Worm (Caenorhabditis elegans) whole organism, late embryonic: ENCODE data around the gene C46C11.3.

Experiments
- C08G9.2 ChIP-seq: sonication (generic microtip); optimal IDR thresholded peaks from 2 replicates; lab custom pipeline; 2016; ENCODE audit warnings: mild to moderate bottlenecking, missing genetic modification characterization, moderate library complexity, missing compliant biosample characterization
- F13H6.1 ChIP-seq: sonication (generic microtip); optimal IDR thresholded peaks from 2 replicates; lab custom pipeline; 2016; ENCODE audit warnings: missing genetic modification characterization, missing compliant biosample characterization
- K02D7.2 ChIP-seq: sonication (generic microtip); optimal IDR thresholded peaks from 2 replicates; lab custom pipeline; 2017; ENCODE audit warnings: mild to moderate bottlenecking, missing genetic modification characterization, missing compliant biosample characterization
- ahr-1 ChIP-seq: sonication (generic microtip); optimal IDR thresholded peaks from 2 replicates; lab custom pipeline; 2016; ENCODE audit warnings: missing genetic modification characterization, missing compliant biosample characterization
- ceh-18 ChIP-seq: sonication (generic microtip); optimal IDR thresholded peaks from 2 replicates; lab custom pipeline; 2016; ENCODE audit warnings: missing genetic modification characterization, missing compliant biosample characterization
- ceh-19 ChIP-seq: fragments of 200-800 bp; sonication (Bioruptor generic); optimal IDR thresholded peaks from 2 replicates; lab custom pipeline; 2018; ENCODE audit warnings: mild to moderate bottlenecking, missing genetic modification characterization, missing compliant biosample characterization
- ceh-24 ChIP-seq: sonication (generic microtip); optimal IDR thresholded peaks from 2 replicates; lab custom pipeline; 2016; ENCODE audit warnings: mild to moderate bottlenecking, missing genetic modification characterization, missing compliant biosample characterization
- ceh-9 ChIP-seq: sonication (generic microtip); optimal IDR thresholded peaks from 2 replicates; lab custom pipeline; 2016; ENCODE audit warnings: mild to moderate bottlenecking, missing genetic modification characterization, inconsistent platforms, missing compliant biosample characterization
- elt-2 ChIP-seq: sonication (generic microtip); optimal IDR thresholded peaks from 2 replicates; lab custom pipeline; 2016; ENCODE audit warnings: missing genetic modification reagents, missing genetic modification characterization, missing compliant biosample characterization
- elt-4 ChIP-seq: sonication (generic microtip); optimal IDR thresholded peaks from 2 replicates; lab custom pipeline; 2016; ENCODE audit warnings: missing genetic modification characterization, missing compliant biosample characterization
- hlh-15 ChIP-seq: sonication (generic microtip); optimal IDR thresholded peaks from 2 replicates; lab custom pipeline; 2016; ENCODE audit warnings: missing genetic modification characterization, missing compliant biosample characterization
- lim-6 ChIP-seq: sonication (generic microtip); optimal IDR thresholded peaks from 2 replicates; lab custom pipeline; 2016; ENCODE audit warnings: missing genetic modification characterization, missing compliant biosample characterization
- mec-3 ChIP-seq: sonication (generic microtip); optimal IDR thresholded peaks from 2 replicates; lab custom pipeline; 2016; ENCODE audit warnings: borderline replicate concordance, missing genetic modification characterization, missing compliant biosample characterization
- nfya-1 ChIP-seq: sonication (generic microtip); optimal IDR thresholded peaks from 2 replicates; lab custom pipeline; 2017; ENCODE audit warnings: missing genetic modification characterization, mild to moderate bottlenecking, missing compliant biosample characterization, antibody characterized with exemption, moderate library complexity
- npax-4 ChIP-seq: sonication (generic microtip); optimal IDR thresholded peaks from 2 replicates; lab custom pipeline; 2016; ENCODE audit warnings: missing genetic modification characterization, missing compliant biosample characterization
- pat-9 ChIP-seq: fragments of 200-800 bp; sonication (Bioruptor generic); optimal IDR thresholded peaks from 2 replicates; lab custom pipeline; 2018; ENCODE audit warnings: mild to moderate bottlenecking, missing genetic modification characterization, moderate library complexity, missing compliant biosample characterization
- pha-4 ChIP-seq: fragments of 150-350 bp; optimal IDR thresholded peaks from 2 replicates; lab custom pipeline; 2018; ENCODE audit warnings: missing biosample characterization, missing genetic modification reagents, missing genetic modification characterization
- pqm-1 ChIP-seq: sonication (generic microtip); optimal IDR thresholded peaks from 2 replicates; lab custom pipeline; 2016; ENCODE audit warnings: missing genetic modification characterization, missing compliant biosample characterization
- ref-2 ChIP-seq: sonication (generic microtip); optimal IDR thresholded peaks from 2 replicates; lab custom pipeline; 2016; ENCODE audit warnings: missing genetic modification characterization, missing compliant biosample characterization
- rnt-1 ChIP-seq: sonication (generic microtip); optimal IDR thresholded peaks from 2 replicates; lab custom pipeline; 2016; ENCODE audit warnings: missing genetic modification characterization, missing compliant biosample characterization
- sdc-2 ChIP-seq: sonication (generic microtip); optimal IDR thresholded peaks from 2 replicates; lab custom pipeline; 2016; ENCODE audit warnings: missing genotype, missing genetic modification characterization, missing compliant biosample characterization
- sox-2 ChIP-seq: fragments of 200-800 bp; sonication (Bioruptor generic); IDR thresholded peaks from 2 replicates; pipeline ENCODE4 v1.3.6; 2022; ENCODE audit warnings: missing genetic modification reagents, missing genetic modification characterization, missing compliant biosample characterization
- sox-4 ChIP-seq: sonication (generic microtip); optimal IDR thresholded peaks from 2 replicates; lab custom pipeline; 2017; ENCODE audit warnings: mild to moderate bottlenecking, missing genetic modification characterization, inconsistent platforms, missing compliant biosample characterization
- syd-9 ChIP-seq: sonication (generic microtip); optimal IDR thresholded peaks from 2 replicates; lab custom pipeline; 2016; ENCODE audit warnings: mild to moderate bottlenecking, missing genetic modification characterization, moderate library complexity, missing compliant biosample characterization
- tbx-2 ChIP-seq: sonication (generic microtip); optimal IDR thresholded peaks from 2 replicates; lab custom pipeline; 2016; ENCODE audit warnings: missing genetic modification characterization, missing compliant biosample characterization
- ttx-3 ChIP-seq: sonication (generic microtip); optimal IDR thresholded peaks from 2 replicates; lab custom pipeline; 2016; ENCODE audit warnings: missing genetic modification reagents, missing genetic modification characterization, missing compliant biosample characterization
- unc-42 ChIP-seq: sonication (generic microtip); optimal IDR thresholded peaks from 2 replicates; lab custom pipeline; 2016; ENCODE audit warnings: missing genotype, missing genetic modification characterization, missing compliant biosample characterization
- unc-55 ChIP-seq: sonication (generic microtip); optimal IDR thresholded peaks from 2 replicates; lab custom pipeline; 2017; ENCODE audit warnings: missing biosample characterization, missing genetic modification reagents, missing genetic modification characterization
- zip-5 ChIP-seq: sonication (generic microtip); optimal IDR thresholded peaks from 2 replicates; lab custom pipeline; 2016; ENCODE audit warnings: missing genetic modification characterization, missing compliant biosample characterization

Gene C46C11.3

DNA sequence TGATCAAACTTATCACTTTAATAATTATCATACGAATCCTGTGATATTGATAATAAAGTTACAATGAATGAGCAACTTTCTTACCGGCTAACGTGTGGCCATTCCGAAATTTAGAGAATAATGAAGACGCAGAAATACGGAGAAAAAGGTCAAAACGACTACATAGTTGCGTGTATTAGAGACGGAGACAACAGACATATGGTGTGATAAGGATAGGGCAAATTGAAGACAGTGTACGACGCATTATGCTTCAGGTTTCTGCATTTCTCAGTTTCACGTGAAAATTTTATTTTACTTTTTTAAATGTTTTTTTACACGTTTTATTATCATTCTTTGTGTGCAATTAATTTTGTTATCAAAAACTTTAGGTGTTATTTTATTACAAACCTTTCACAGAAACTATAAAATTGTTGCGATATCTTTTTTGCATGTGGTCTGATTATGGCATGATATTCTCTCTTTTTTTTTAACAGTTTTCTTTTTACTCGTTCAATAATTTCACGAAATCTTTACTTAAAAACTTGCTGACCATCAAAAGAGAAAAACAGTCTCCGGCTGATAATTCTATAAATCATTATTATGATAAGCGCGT lies 51.1 kb downstream of the C46C11.3 start, which contains the start of gene tmem-135:
tmem-135 (plus strand) TSS at position 542 of the 592 bp plus-strand sequence.
- TF ChIP-seq tbx-2: no peak
- TF ChIP-seq elt-2 (tag; lab: Kevin White, UChicago): peak; percentile 44

- no peak for TF ChIP-seq ceh-24 (tag; lab: Kevin White, UChicago)
- TF ChIP-seq ref-2: no peak
- TF ChIP-seq nfya-1 (tag; lab: Kevin White, UChicago): no peak
- TF ChIP-seq ahr-1 (tag; lab: Kevin White, UChicago): no peak
- no peak for TF ChIP-seq mec-3
- TF ChIP-seq unc-55 (GFP tag; lab: Kevin White, UChicago): no peak
- TF ChIP-seq pqm-1 (tag; lab: Kevin White, UChicago): no peak
- no peak for TF ChIP-seq C08G9.2 (tag; lab: Kevin White, UChicago)
- no peak for TF ChIP-seq ttx-3
- no peak for TF ChIP-seq sox-4 (tag; lab: Kevin White, UChicago)
- TF ChIP-seq ceh-9: no peak
- no peak for TF ChIP-seq F13H6.1 (tag; lab: Kevin White, UChicago)
- no peak for TF ChIP-seq lim-6 (tag; lab: Kevin White, UChicago)
- no peak for TF ChIP-seq elt-2 (tag; lab: Kevin White, UChicago)
- no peak for TF ChIP-seq hlh-15 (tag; lab: Kevin White, UChicago)
- no peak for TF ChIP-seq tbx-2
- no peak for TF ChIP-seq zip-5 (tag; lab: Kevin White, UChicago)
Observed at ce11 chrX:4676702-4677101, 54.6 kb downstream of the C46C11.3 start.

- TF ChIP-seq pat-9 (tag; lab: Kevin White, UChicago) (no peak), npax-4 (tag; lab: Kevin White, UChicago) (no peak), K02D7.2 (tag; lab: Kevin White, UChicago) (no peak), syd-9 (tag; lab: Kevin White, UChicago) (no peak), sdc-2 (tag; lab: Kevin White, UChicago) (no peak), ceh-19 (GFP tag; lab: Kevin White, UChicago) (no peak), pha-4 (no peak), nfya-1 (tag; lab: Kevin White, UChicago) (no peak), rnt-1 (no peak), unc-42 (tag; lab: Kevin White, UChicago) (no peak), elt-2 (tag; lab: Kevin White, UChicago) (no peak), sox-4 (tag; lab: Kevin White, UChicago) (no peak), ceh-18 (tag; lab: Kevin White, UChicago) (no peak), pqm-1 (tag; lab: Kevin White, UChicago) (no peak), sox-2 (GFP tag; lab: Robert Waterston, UW) (no peak), elt-4 (tag; lab: Kevin White, UChicago) (no peak), tbx-2 (no peak)
- TF ChIP-seq, all 69 proteins: peak for 0
Observed at ce11 chrX:4678029-4678428, 55.9 kb downstream of the C46C11.3 start, which contains the start of gene flp-11. flp-11 (minus strand) TSS chrX:4678129.
